Worm (Caenorhabditis elegans) whole organism, mixed stage, embryonic: ENCODE data around the gene ncs-7.

Experiments
- bed-3 ChIP-seq: fragments of 200-800 bp; sonication (Bioruptor generic); optimal IDR thresholded peaks from 3 replicates; lab custom pipeline; 2018; ENCODE audit warnings: mild to moderate bottlenecking, missing genetic modification characterization, moderate library complexity, missing compliant biosample characterization
- mep-1 ChIP-seq: fragments of 150-350 bp; optimal IDR thresholded peaks from 2 replicates; lab custom pipeline; 2017; ENCODE audit warnings: missing biosample characterization, missing genetic modification reagents, missing genetic modification characterization, inconsistent platforms
- nhr-237 ChIP-seq: fragments of 150-350 bp; optimal IDR thresholded peaks from 2 replicates; lab custom pipeline; 2014; ENCODE audit warnings: missing biosample characterization, missing genetic modification characterization
- sem-2 ChIP-seq: fragments of 200-800 bp; sonication (Bioruptor generic); optimal IDR thresholded peaks from 2 replicates; lab custom pipeline; 2018; ENCODE audit warnings: mild to moderate bottlenecking, missing genetic modification characterization, missing compliant biosample characterization
- snpc-4 ChIP-seq: fragments of 150-350 bp; optimal IDR thresholded peaks from 2 replicates; lab custom pipeline; 2014; ENCODE audit warnings: missing biosample characterization, missing genetic modification characterization
- unc-39 ChIP-seq: fragments of 150-350 bp; optimal IDR thresholded peaks from 2 replicates; lab custom pipeline; 2014; ENCODE audit warnings: missing biosample characterization, missing genetic modification characterization
- unc-62 ChIP-seq: fragments of 150-350 bp; optimal IDR thresholded peaks from 2 replicates; lab custom pipeline; 2014; ENCODE audit warnings: missing biosample characterization, missing genetic modification reagents, missing genetic modification characterization

ce11 chrX:17633166-17633565 is 18.8 kb downstream of the ncs-7 start:
- TF ChIP-seq nhr-237 (tag; lab: Kevin White, UChicago), result no peak
- no peak for TF ChIP-seq sem-2 (GFP tag; lab: Kevin White, UChicago)
- no peak for TF ChIP-seq bed-3 (GFP tag; lab: Kevin White, UChicago)
- no peak for TF ChIP-seq unc-39 (tag; lab: Kevin White, UChicago)
- TF ChIP-seq snpc-4 (tag; lab: Kevin White, UChicago), result no peak
- TF ChIP-seq unc-62 (GFP tag; lab: Kevin White, UChicago), result peak; percentile 51
- no peak for TF ChIP-seq mep-1 (tag; lab: Kevin White, UChicago)
